Worm (Caenorhabditis elegans): ENCODE measurements around the gene srw-138.

srw-138 gene

DNA sequence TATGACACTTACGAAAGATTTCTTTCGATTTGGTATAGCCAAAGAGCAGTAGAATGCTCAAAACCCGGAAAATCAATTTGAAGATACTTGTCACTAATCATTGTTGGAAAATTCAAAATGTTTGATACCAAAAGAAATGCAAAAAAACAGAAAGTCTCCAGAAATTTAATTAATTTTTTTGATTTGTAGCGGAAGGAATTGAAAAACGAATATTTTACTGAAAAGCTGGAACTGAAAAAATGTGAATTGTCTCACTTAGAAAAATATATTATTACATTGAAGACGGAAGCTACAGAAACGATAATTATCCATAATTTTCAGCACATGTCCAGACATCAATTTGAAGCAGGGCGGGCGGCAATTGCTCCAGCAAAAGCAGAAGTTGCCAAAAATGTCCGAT lies at the start of gene srw-138:
Gene srw-138, minus strand, starts transcription at position 101 of the 400 bp plus-strand sequence.
- TF ChIP-seq daf-16 (GFP tag; optimal IDR thresholded peaks at IDR 0.05) (no peak), daf-16 (tag; optimal IDR thresholded peaks at IDR 0.05) (no peak), unc-62 (GFP tag; optimal IDR thresholded peaks at IDR 0.05 in 1 of 2) (peak in 1 of 2 experiments; percentile 60), unc-62 (tag; optimal IDR thresholded peaks at IDR 0.05) (no peak), aha-1 (tag) (peak; percentile 40), zag-1 (tag; optimal IDR thresholded peaks at IDR 0.05) (no peak)

DNA sequence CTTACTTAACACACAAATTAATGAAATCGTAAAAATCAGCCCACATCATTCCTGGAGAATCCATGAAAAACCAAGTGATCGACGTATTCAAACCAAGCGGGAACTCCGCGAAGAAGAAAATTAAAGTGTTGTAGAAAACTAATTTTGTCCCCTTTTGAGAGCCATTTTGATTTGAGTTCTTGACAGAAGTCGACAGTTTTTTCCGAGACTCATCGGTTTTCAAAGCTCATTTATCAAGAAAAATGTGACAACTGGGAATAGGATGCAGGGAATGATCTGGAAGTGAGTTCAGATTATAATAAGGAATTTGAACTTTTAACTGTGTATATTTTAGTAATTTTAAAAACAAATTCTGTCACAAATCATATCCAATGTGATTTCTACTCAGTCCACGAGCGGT lies 48.5 kb upstream of the srw-138 start, which contains the start of gene srw-135:
Gene srw-135, minus strand, starts transcription at position 101 of the 400 bp plus-strand sequence.
- TF ChIP-seq aly-2 (tag; optimal IDR thresholded peaks at IDR 0.05) (no peak), egl-43 (GFP tag; IDR thresholded peaks at IDR 0.05) (no peak), aha-1 (tag) (peak; percentile 44), unc-62 (GFP tag; optimal IDR thresholded peaks at IDR 0.05 in 1 of 2) (peak in 1 of 2 experiments; percentile 20), unc-62 (tag; optimal IDR thresholded peaks at IDR 0.05) (no peak), zfp-2 (tag; optimal IDR thresholded peaks at IDR 0.05) (no peak)

DNA sequence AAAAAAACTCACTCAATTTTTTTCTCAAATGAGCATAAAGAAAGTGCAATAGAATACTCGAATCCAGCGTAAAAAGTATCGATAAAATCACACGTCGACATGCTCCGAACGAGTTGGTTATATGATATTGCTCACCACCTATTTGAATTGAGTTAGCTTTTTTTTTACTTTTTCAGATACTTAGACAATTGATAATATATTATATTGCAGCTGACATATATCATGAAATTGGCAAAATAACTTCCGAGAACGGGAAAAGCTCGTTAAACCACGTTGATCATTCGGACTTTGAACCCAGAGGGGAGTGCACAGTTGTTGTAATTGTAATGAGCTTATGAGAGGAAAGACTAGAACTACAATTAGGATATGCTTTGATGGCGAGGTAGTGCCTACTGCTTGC lies 47.6 kb upstream of the srw-138 start, which contains the start of gene srw-136:
Gene srw-136, minus strand, starts transcription at position 101 of the 400 bp plus-strand sequence.
- TF ChIP-seq pqm-1 (tag; optimal IDR thresholded peaks at IDR 0.05) (no peak), unc-62 (GFP tag; optimal IDR thresholded peaks at IDR 0.05 in 1 of 2) (peak in 1 of 2 experiments; percentile 41), unc-62 (tag; optimal IDR thresholded peaks at IDR 0.05) (no peak)

DNA sequence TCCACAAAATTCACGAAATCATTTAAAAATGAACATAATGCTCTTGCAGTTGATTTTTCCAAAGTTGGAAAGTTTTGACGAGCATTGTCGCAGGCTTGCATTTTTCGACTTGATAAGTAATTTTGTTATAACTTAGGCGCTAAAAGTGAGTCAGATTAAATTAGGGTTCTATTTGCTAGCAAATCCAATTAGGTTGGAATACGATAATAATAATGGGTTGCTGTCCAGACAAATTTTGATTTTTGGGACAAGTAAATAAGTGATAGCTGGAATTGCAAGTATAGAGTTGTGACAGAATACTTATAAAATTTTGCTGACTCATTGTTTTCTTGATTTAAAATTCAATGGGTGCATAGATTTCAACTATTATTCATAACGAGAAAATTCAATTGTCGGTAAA lies 43.1 kb upstream of the srw-138 start, which contains the start of gene srw-112:
Gene srw-112, minus strand, starts transcription at position 101 of the 400 bp plus-strand sequence.
- TF ChIP-seq dve-1 (tag; optimal IDR thresholded peaks at IDR 0.05; ENCODE audit: insufficient read depth) (no peak), zip-2 (tag; optimal IDR thresholded peaks at IDR 0.05) (no peak), aha-1 (tag) (peak; percentile 19), nhr-25 (tag; optimal IDR thresholded peaks at IDR 0.05; ENCODE audit: borderline replicate concordance, insufficient read depth) (no peak)

DNA sequence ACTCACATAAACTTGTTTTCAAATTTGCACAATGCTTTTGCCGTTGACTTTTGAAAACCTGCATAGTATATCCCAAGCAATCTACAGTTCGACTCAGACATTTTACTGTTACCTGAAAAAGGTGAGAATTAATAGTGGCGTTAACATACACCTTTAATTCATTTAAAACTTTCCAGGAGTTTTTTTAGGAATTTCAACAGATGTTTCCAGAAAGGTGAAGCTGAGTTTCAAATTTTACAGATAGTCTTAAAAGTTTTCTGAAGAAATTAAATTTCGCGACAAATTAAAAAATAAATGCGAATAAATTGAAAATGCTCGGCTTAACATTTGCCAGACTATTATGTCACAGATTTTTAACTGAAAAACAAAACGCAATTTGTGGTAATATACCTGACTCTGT lies 36.9 kb upstream of the srw-138 start, which contains the start of gene srw-119:
Gene srw-119, minus strand, starts transcription at position 101 of the 400 bp plus-strand sequence.
- TF ChIP-seq daf-16 (GFP tag; optimal IDR thresholded peaks at IDR 0.05) = no peak
- TF ChIP-seq daf-16 (tag; optimal IDR thresholded peaks at IDR 0.05) = no peak
- TF ChIP-seq F44E2.7 (GFP tag; IDR thresholded peaks at IDR 0.05) = no peak
- no peak for TF ChIP-seq F10B5.3 (tag; optimal IDR thresholded peaks at IDR 0.05)
- no peak for TF ChIP-seq mep-1 (tag; optimal IDR thresholded peaks at IDR 0.05)
- TF ChIP-seq dmd-9 (GFP tag; IDR thresholded peaks at IDR 0.05) = no peak
- no peak for TF ChIP-seq nhr-77 (tag; optimal IDR thresholded peaks at IDR 0.05)
- no peak for TF ChIP-seq hif-1 (tag; optimal IDR thresholded peaks at IDR 0.05)
- TF ChIP-seq ctbp-1 (GFP tag; IDR thresholded peaks at IDR 0.05) = no peak
- TF ChIP-seq mes-2 (tag; optimal IDR thresholded peaks at IDR 0.05; ENCODE audit: poor library complexity, severe bottlenecking) = no peak
- no peak for TF ChIP-seq D1046.2 (GFP tag; IDR thresholded peaks at IDR 0.05)
- TF ChIP-seq nhr-237 (tag; optimal IDR thresholded peaks at IDR 0.05) = no peak
- TF ChIP-seq Y5F2A.4 (GFP tag; optimal IDR thresholded peaks at IDR 0.05) = no peak
- no peak for TF ChIP-seq pha-4 (GFP tag; IDR thresholded peaks at IDR 0.05)
- TF ChIP-seq pha-4 (tag; optimal IDR thresholded peaks at IDR 0.05) = no peak
- no peak for TF ChIP-seq lin-29 (GFP tag; IDR thresholded peaks at IDR 0.05)
- no peak for TF ChIP-seq jun-1 (tag; optimal IDR thresholded peaks at IDR 0.05)
- no peak for TF ChIP-seq arid-1 (GFP tag; conservative IDR thresholded peaks at IDR 0.05)
- TF ChIP-seq ces-1 (GFP tag; optimal IDR thresholded peaks at IDR 0.05) = no peak

DNA sequence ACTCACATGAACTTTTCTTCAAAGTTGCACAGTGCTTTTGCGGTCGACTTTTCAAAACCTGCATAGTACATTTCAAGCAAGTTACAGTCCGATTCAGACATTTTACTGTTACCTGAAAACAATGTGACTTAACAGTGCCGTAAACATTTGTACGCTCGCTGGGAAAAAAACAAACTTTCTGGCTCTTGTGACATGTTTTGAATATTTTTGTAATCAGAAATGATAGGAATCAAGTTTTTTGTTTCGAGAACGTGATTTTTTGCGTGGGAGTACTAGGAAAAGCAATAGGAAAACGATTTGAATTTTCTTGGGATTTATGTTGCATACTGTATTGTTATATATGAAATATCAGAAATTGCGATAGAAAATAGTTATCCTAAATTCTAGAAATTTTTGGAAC lies 33.2 kb upstream of the srw-138 start, which contains the start of gene srw-120:
Gene srw-120, minus strand, starts transcription at position 101 of the 400 bp plus-strand sequence.
- TF ChIP-seq F10B5.3 (tag; optimal IDR thresholded peaks at IDR 0.05) = no peak
- TF ChIP-seq lin-1 (GFP tag; IDR thresholded peaks at IDR 0.05) = no peak
- TF ChIP-seq saeg-2 (GFP tag; IDR thresholded peaks at IDR 0.05) = no peak
- no peak for TF ChIP-seq D1046.2 (GFP tag; IDR thresholded peaks at IDR 0.05)
- no peak for TF ChIP-seq lin-15B (tag; optimal IDR thresholded peaks at IDR 0.05)
- TF ChIP-seq madf-5 (GFP tag; IDR thresholded peaks at IDR 0.05) = no peak
- no peak for TF ChIP-seq skn-1 (tag; optimal IDR thresholded peaks at IDR 0.05)
- TF ChIP-seq fos-1 (tag; optimal IDR thresholded peaks at IDR 0.05) = no peak
- no peak for TF ChIP-seq ceh-20 (GFP tag; IDR thresholded peaks at IDR 0.05)
- no peak for TF ChIP-seq spr-3 (GFP tag; optimal IDR thresholded peaks at IDR 0.05)
- TF ChIP-seq lin-29 (GFP tag; IDR thresholded peaks at IDR 0.05) = no peak
- TF ChIP-seq unc-130 (GFP tag; optimal IDR thresholded peaks at IDR 0.05) = no peak

Measured in whole organism, L4 larva.